Fruit fly (Drosophila melanogaster): Measurements from ENCODE around the gene CG12170.

CG12170 gene

DNA sequence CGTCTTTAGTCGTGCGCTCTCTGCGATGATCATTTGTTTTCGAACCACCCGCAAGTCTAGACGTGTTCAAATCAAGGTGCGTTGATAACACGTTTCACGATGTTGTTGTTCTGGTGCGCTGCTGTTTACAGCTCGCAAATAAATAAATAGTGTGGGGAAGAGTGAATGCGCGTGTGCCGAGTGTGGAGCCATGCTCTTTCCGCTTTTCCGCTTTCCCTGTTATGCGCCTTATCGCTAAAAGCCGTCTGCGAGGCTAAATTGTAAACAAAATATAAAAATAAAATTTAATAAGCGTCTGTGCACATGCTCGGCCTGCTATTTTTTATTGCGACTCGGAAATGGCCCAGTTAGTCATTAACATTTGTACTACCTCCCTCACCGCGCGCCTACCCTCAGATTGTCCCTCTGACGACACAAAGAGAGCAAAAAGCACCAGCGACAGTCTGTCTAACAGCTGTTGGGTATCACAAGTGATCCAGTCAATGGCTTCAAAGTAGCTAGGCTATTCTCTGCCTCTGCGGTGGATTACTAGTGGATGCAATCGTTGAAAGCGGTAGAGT lies 35.7 kb downstream of the CG12170 start (continued):
- no peak for TF ChIP-seq CG6272 (GFP tag; IDR thresholded peaks at IDR 0.05)
- TF ChIP-seq Gsc (GFP tag; IDR thresholded peaks at IDR 0.05) = no peak
- no peak for TF ChIP-seq sd (tag; optimal IDR thresholded peaks at IDR 0.05)
- TF ChIP-seq Nf-YC (tag; optimal IDR thresholded peaks at IDR 0.05) = no peak
- peak; percentile 50 for TF ChIP-seq dmrt11E (tag; optimal IDR thresholded peaks at IDR 0.05)
- TF ChIP-seq ro (GFP tag; IDR thresholded peaks at IDR 0.05) = no peak
- no peak for TF ChIP-seq CG11504 (tag; optimal IDR thresholded peaks at IDR 0.05)
- peak; percentile 89 for TF ChIP-seq CG33557 (GFP tag; optimal IDR thresholded peaks at IDR 0.05)
- peak; percentile 92 for TF ChIP-seq BtbVII (GFP tag; optimal IDR thresholded peaks at IDR 0.05)
- no peak for TF ChIP-seq CG10462 (GFP tag; optimal IDR thresholded peaks at IDR 0.05)
- TF ChIP-seq Hand (GFP tag; optimal IDR thresholded peaks at IDR 0.05) = peak; percentile 76
- peak; percentile 32 for TF ChIP-seq sima (GFP tag; optimal IDR thresholded peaks at IDR 0.05)
- TF ChIP-seq CG2875 (GFP tag; optimal IDR thresholded peaks at IDR 0.05) = peak; percentile 93
- TF ChIP-seq CG8388 (GFP tag; optimal IDR thresholded peaks at IDR 0.05) = peak; percentile 40
- TF ChIP-seq CG11560 (tag; IDR thresholded peaks at IDR 0.05) = no peak
- no peak for TF ChIP-seq yki (optimal IDR thresholded peaks at IDR 0.05)
- TF ChIP-seq E2f2 (GFP tag; IDR thresholded peaks at IDR 0.05) = peak; percentile 54; the same call in 1 of the 2 replicates
- peak; percentile 81 for TF ChIP-seq onecut (GFP tag; IDR thresholded peaks at IDR 0.05)
- 0 out of 3 replicates have a peak, but pooled peaks have one; percentile 49 for TF ChIP-seq ken (GFP tag; IDR thresholded peaks at IDR 0.05)
- TF ChIP-seq nerfin-1 (tag; optimal IDR thresholded peaks at IDR 0.05) = peak; percentile 80
- TF ChIP-seq da (GFP tag; optimal IDR thresholded peaks at IDR 0.05) = no peak
- TF ChIP-seq lmd (GFP tag; IDR thresholded peaks at IDR 0.05) = no peak
- peak; percentile 95 for TF ChIP-seq cwo (GFP tag; optimal IDR thresholded peaks at IDR 0.05)
- TF ChIP-seq CG7928 (GFP tag; optimal IDR thresholded peaks at IDR 0.05) = peak; percentile 25
- TF ChIP-seq Atf6 (GFP tag; IDR thresholded peaks at IDR 0.05) = peak; percentile 62
- TF ChIP-seq sim (GFP tag; IDR thresholded peaks at IDR 0.05) = no peak
- no peak for TF ChIP-seq C15 (GFP tag; IDR thresholded peaks at IDR 0.05)
- peak; percentile 74 for TF ChIP-seq CG8290 (GFP tag; optimal IDR thresholded peaks at IDR 0.05)
- TF ChIP-seq CG8290 (tag; optimal IDR thresholded peaks at IDR 0.05) = peak; percentile 87 to 92
- TF ChIP-seq CG9609 (GFP tag; optimal IDR thresholded peaks at IDR 0.05) = no peak
- no peak for TF ChIP-seq Lim3 (GFP tag; IDR thresholded peaks at IDR 0.05)
- peak; percentile 30 to 83 for TF ChIP-seq Pdp1 (GFP tag; optimal IDR thresholded peaks at IDR 0.05)
- no peak; the same call in 1 of the 2 replicates for TF ChIP-seq CG11696 (GFP tag; IDR thresholded peaks at IDR 0.05)
- TF ChIP-seq Hr51 (GFP tag; optimal IDR thresholded peaks at IDR 0.05) = peak in 1 of 2 experiments; percentile 56
- peak; percentile 49; the same call in 1 of the 2 replicates for TF ChIP-seq Adf1 (GFP tag; IDR thresholded peaks at IDR 0.05)
- no peak for TF ChIP-seq CG10147 (GFP tag; optimal IDR thresholded peaks at IDR 0.05)
- no peak for TF ChIP-seq Sin3A (optimal IDR thresholded peaks at IDR 0.05)
- TF ChIP-seq fd96Cb (tag; optimal IDR thresholded peaks at IDR 0.05) = no peak
- peak; percentile 82 for TF ChIP-seq CG8924 (tag; optimal IDR thresholded peaks at IDR 0.05)
- peak; percentile 83 for TF ChIP-seq CG5180 (GFP tag; optimal IDR thresholded peaks at IDR 0.05)
- TF ChIP-seq Rfx (GFP tag; IDR thresholded peaks at IDR 0.05) = peak; percentile 63; the same call in 1 of the 2 replicates
- TF ChIP-seq ac (GFP tag; optimal IDR thresholded peaks at IDR 0.05) = peak; percentile 84
- peak; percentile 79 for TF ChIP-seq pfk (GFP tag; optimal IDR thresholded peaks at IDR 0.05)
- TF ChIP-seq fd3F (GFP tag; optimal IDR thresholded peaks at IDR 0.05) = no peak
- TF ChIP-seq Side (GFP tag; optimal IDR thresholded peaks at IDR 0.05) = peak; percentile 88
- TF ChIP-seq amos (GFP tag; IDR thresholded peaks at IDR 0.05; ENCODE audit: partially characterized antibody) = no peak; the same call in 1 of the 2 replicates
- TF ChIP-seq gem (tag; optimal IDR thresholded peaks at IDR 0.05) = peak; percentile 73
- peak; percentile 97 for TF ChIP-seq ATbp (GFP tag; optimal IDR thresholded peaks at IDR 0.05)
- peak; percentile 80; the same call in 1 of the 3 replicates for TF ChIP-seq CG34422 (GFP tag; IDR thresholded peaks at IDR 0.05)
- peak; percentile 22 for TF ChIP-seq slp2 (GFP tag; optimal IDR thresholded peaks at IDR 0.05)
- no peak for TF ChIP-seq CG10959 (GFP tag; IDR thresholded peaks at IDR 0.05)
